Worm (Caenorhabditis elegans): Measurements from ENCODE around the gene srz-64.

- TF ChIP-seq nhr-12 (tag; optimal IDR thresholded peaks at IDR 0.05): no peak
- no peak for TF ChIP-seq ceh-83 (GFP tag; optimal IDR thresholded peaks at IDR 0.05)
- TF ChIP-seq lsy-2 (tag; optimal IDR thresholded peaks at IDR 0.05): no peak
- TF ChIP-seq unc-62 (GFP tag; optimal IDR thresholded peaks at IDR 0.05): no peak
- TF ChIP-seq sptf-1 (tag; optimal IDR thresholded peaks at IDR 0.05): no peak
- TF ChIP-seq pha-4 (tag; optimal IDR thresholded peaks at IDR 0.05): no peak
- no peak for TF ChIP-seq nhr-28 (tag; optimal IDR thresholded peaks at IDR 0.05)
- no peak for TF ChIP-seq hlh-1 (tag; optimal IDR thresholded peaks at IDR 0.05)
- no peak for TF ChIP-seq ztf-11 (tag; optimal IDR thresholded peaks at IDR 0.05)
- no peak for TF ChIP-seq zip-8 (tag; optimal IDR thresholded peaks at IDR 0.05)
These were observed 47.0 kb upstream of the srz-64 start for ce11 chrII:1340049-1340448.
